Worm (Caenorhabditis elegans): ENCODE results near the gene nasp-1.

- no peak for TF ChIP-seq flt-1 (GFP tag; IDR thresholded peaks at IDR 0.05)
- TF ChIP-seq ceh-13 (GFP tag; optimal IDR thresholded peaks at IDR 0.05) = no peak
- no peak for TF ChIP-seq sea-1 (GFP tag; conservative IDR thresholded peaks at IDR 0.05)
- TF ChIP-seq ets-7 (tag; optimal IDR thresholded peaks at IDR 0.05) = no peak
- no peak for TF ChIP-seq hnd-1 (tag; optimal IDR thresholded peaks at IDR 0.05)
- no peak for TF ChIP-seq ama-1 (optimal IDR thresholded peaks at IDR 0.05)
- no peak for TF ChIP-seq B0310.2 (tag; optimal IDR thresholded peaks at IDR 0.05)
- no peak for TF ChIP-seq hmg-4 (GFP tag; optimal IDR thresholded peaks at IDR 0.05)
Observed at ce11 chrII:11099841-11100240, 6.6 kb upstream of the nasp-1 start, which contains the start of gene C09H10.4.
